Worm (Caenorhabditis elegans) whole organism, mixed stage, embryonic: ENCODE measurements around the gene K05F1.14.

Experiments used
- ceh-39 ChIP-seq: fragments of 150-350 bp; optimal IDR thresholded peaks from 2 replicates; lab custom pipeline; 2014; ENCODE audit warnings: missing biosample characterization, missing genetic modification characterization
- lsy-2 ChIP-seq: fragments of 150-350 bp; optimal IDR thresholded peaks from 2 replicates; lab custom pipeline; 2014; ENCODE audit warnings: missing biosample characterization, missing genetic modification characterization
- ztf-11 ChIP-seq: fragments of 150-350 bp; optimal IDR thresholded peaks from 2 replicates; lab custom pipeline; 2014; ENCODE audit warnings: missing biosample characterization, missing genetic modification characterization

DNA sequence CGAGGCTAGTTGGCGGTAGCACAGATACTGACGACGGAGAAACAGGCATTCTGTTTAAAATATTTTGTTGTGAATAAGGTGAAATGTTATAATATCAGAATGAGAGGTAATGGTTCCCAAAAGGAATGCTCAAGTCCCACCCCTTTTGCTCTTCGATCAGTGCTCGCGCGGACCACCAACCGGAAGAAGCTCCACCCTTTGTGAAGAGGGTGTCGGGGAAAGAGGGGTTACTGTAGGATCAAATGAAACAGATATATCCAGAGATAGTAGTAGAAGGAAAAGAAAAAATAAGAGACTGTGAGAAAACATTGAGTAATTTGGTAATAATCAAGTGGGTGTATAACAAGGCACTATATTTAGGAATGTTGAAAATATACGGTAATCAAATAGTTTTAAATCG is 18.3 kb downstream of the K05F1.14 start, which contains the start of the genes dmd-5 and F10C1.1:
- TF ChIP-seq lsy-2 (no peak), ztf-11 (tag; lab: Kevin White, UChicago) (no peak), ceh-39 (tag; lab: Kevin White, UChicago) (no peak)
